Worm (Caenorhabditis elegans) whole organism, late embryonic: ENCODE results near the gene D1046.16.

ENCODE experiments used
- C08G9.2 ChIP-seq: sonication (generic microtip); optimal IDR thresholded peaks from 2 replicates; lab custom pipeline; 2016; ENCODE audit warnings: mild to moderate bottlenecking, missing genetic modification characterization, moderate library complexity, missing compliant biosample characterization
- F13H6.1 ChIP-seq: sonication (generic microtip); optimal IDR thresholded peaks from 2 replicates; lab custom pipeline; 2016; ENCODE audit warnings: missing genetic modification characterization, missing compliant biosample characterization
- ceh-2 ChIP-seq: sonication (generic microtip); optimal IDR thresholded peaks from 2 replicates; lab custom pipeline; 2016; ENCODE audit warnings: missing genotype, missing genetic modification characterization, missing compliant biosample characterization
- ceh-6 ChIP-seq: fragments of 200-800 bp; sonication (Bioruptor generic); optimal IDR thresholded peaks from 2 replicates; lab custom pipeline; 2018; ENCODE audit warnings: mild to moderate bottlenecking, missing genetic modification characterization, missing compliant biosample characterization
- hlh-6 ChIP-seq: sonication (generic microtip); optimal IDR thresholded peaks from 2 replicates; lab custom pipeline; 2016; ENCODE audit warnings: missing genotype, missing genetic modification characterization, missing compliant biosample characterization
- lin-11 ChIP-seq: fragments of 200-800 bp; sonication (Bioruptor generic); optimal IDR thresholded peaks from 2 replicates; lab custom pipeline; 2018; ENCODE audit warnings: mild to moderate bottlenecking, missing genetic modification characterization, missing compliant biosample characterization
- nhr-11 ChIP-seq: fragments of 150-350 bp; optimal IDR thresholded peaks from 2 replicates; lab custom pipeline; 2014; ENCODE audit warnings: missing biosample characterization, missing genetic modification characterization
- nhr-232 ChIP-seq: sonication (generic microtip); optimal IDR thresholded peaks from 2 replicates; lab custom pipeline; 2016; ENCODE audit warnings: missing genetic modification characterization, missing compliant biosample characterization
- pha-4 ChIP-seq: fragments of 150-350 bp; optimal IDR thresholded peaks from 2 replicates; lab custom pipeline; 2018; ENCODE audit warnings: missing biosample characterization, missing genetic modification reagents, missing genetic modification characterization
- pqm-1 ChIP-seq: sonication (generic microtip); optimal IDR thresholded peaks from 2 replicates; lab custom pipeline; 2016; ENCODE audit warnings: missing genetic modification characterization, missing compliant biosample characterization
- tbx-2 ChIP-seq: sonication (generic microtip); optimal IDR thresholded peaks from 2 replicates; lab custom pipeline; 2016; ENCODE audit warnings: missing genetic modification characterization, missing compliant biosample characterization
- unc-86 ChIP-seq: sonication (generic microtip); optimal IDR thresholded peaks from 2 replicates; lab custom pipeline; 2016; ENCODE audit warnings: missing genetic modification characterization, missing compliant biosample characterization

ce11 chrIV:8951953-8952567 is 30.1 kb downstream of the D1046.16 start:
- TF ChIP-seq pha-4 (tag; lab: Kevin White, UChicago): no peak
- TF ChIP-seq pqm-1 (tag; lab: Kevin White, UChicago): no peak
- TF ChIP-seq nhr-11 (tag; lab: Kevin White, UChicago): no peak
- TF ChIP-seq tbx-2 (tag; lab: Kevin White, UChicago): no peak
- no peak for TF ChIP-seq ceh-6 (GFP tag; lab: Kevin White, UChicago)
- no peak for TF ChIP-seq ceh-2 (tag; lab: Kevin White, UChicago)
- TF ChIP-seq F13H6.1 (tag; lab: Kevin White, UChicago): no peak
- TF ChIP-seq C08G9.2: no peak
- no peak for TF ChIP-seq unc-86 (tag; lab: Kevin White, UChicago)
- no peak for TF ChIP-seq hlh-6
- TF ChIP-seq lin-11 (tag; lab: Kevin White, UChicago): no peak
- TF ChIP-seq nhr-232 (tag; lab: Kevin White, UChicago): no peak
